Fruit fly (Drosophila melanogaster) whole organism, embryonic: ENCODE results near the gene egh.

Experiments used
- Abd-B ChIP-seq: fragments of 200-800 bp; sonication (Bioruptor generic); optimal IDR thresholded peaks from 2 replicates; lab custom pipeline; 2018; ENCODE audit warnings: missing biosample characterization, mild to moderate bottlenecking, missing genetic modification characterization, moderate library complexity
- Awh ChIP-seq: fragments of 200-800 bp; sonication (Bioruptor generic); IDR thresholded peaks from 2 replicates; pipeline ENCODE4, ENCODE4 v1.3.6; 2022; ENCODE audit warnings: missing biosample characterization, missing genetic modification characterization
- CG10654 ChIP-seq: fragments of 200-800 bp; sonication (Bioruptor generic); optimal IDR thresholded peaks from 2 replicates; lab custom pipeline; 2016; ENCODE audit warnings: missing biosample characterization, missing genetic modification characterization
- CG10959 ChIP-seq: fragments of 200-800 bp; sonication (Bioruptor generic); IDR thresholded peaks from 2 replicates; pipeline ENCODE4 v1.3.6; 2022; ENCODE audit warnings: missing biosample characterization, missing genetic modification characterization
- CG12236 ChIP-seq: fragments of 200-800 bp; sonication (Bioruptor generic); optimal IDR thresholded peaks from 2 replicates; lab custom pipeline; 2016; ENCODE audit warnings: missing biosample characterization, missing genetic modification characterization
- CG13894 ChIP-seq: fragments of 200-800 bp; sonication (Bioruptor generic); optimal IDR thresholded peaks from 3 replicates; lab custom pipeline; 2018; ENCODE audit warnings: missing biosample characterization, mild to moderate bottlenecking, missing genetic modification characterization, moderate library complexity
- CG15696 ChIP-seq: fragments of 200-800 bp; sonication (Bioruptor generic); optimal IDR thresholded peaks from 2 replicates; lab custom pipeline; 2019; ENCODE audit warnings: missing biosample characterization, mild to moderate bottlenecking, missing genetic modification characterization, moderate library complexity
- CG1602 ChIP-seq: fragments of 200-800 bp; sonication (Bioruptor generic); optimal IDR thresholded peaks from 3 replicates; lab custom pipeline; 2016; ENCODE audit warnings: missing biosample characterization, missing genetic modification characterization
- CG16779 ChIP-seq: fragments of 200-800 bp; sonication (Bioruptor generic); IDR thresholded peaks from 2 replicates; pipeline ENCODE4 v1.3.6; 2022; ENCODE audit warnings: missing biosample characterization, missing genetic modification characterization
- CG17186 ChIP-seq: fragments of 200-800 bp; sonication (Bioruptor generic); optimal IDR thresholded peaks from 3 replicates; lab custom pipeline; 2017; ENCODE audit warnings: missing biosample characterization, missing genetic modification reagents, missing genetic modification characterization
- CG18011 ChIP-seq: fragments of 200-800 bp; sonication (Bioruptor generic); optimal IDR thresholded peaks from 2 replicates; lab custom pipeline; 2017; ENCODE audit warnings: missing biosample characterization, missing genetic modification characterization, mild to moderate bottlenecking, moderate library complexity, missing genotype
- CG2129 ChIP-seq: fragments of 200-800 bp; sonication (Bioruptor generic); IDR thresholded peaks from 2 replicates; pipeline ENCODE4 v1.3.6; 2022; ENCODE audit warnings: missing biosample characterization, missing genetic modification characterization; ENCODE audit not compliant: partially characterized antibody
- CG2202 ChIP-seq: fragments of 200-800 bp; sonication (Bioruptor generic); optimal IDR thresholded peaks from 2 replicates; lab custom pipeline; 2018; ENCODE audit warnings: missing biosample characterization, mild to moderate bottlenecking, missing genetic modification characterization
- CG3407 ChIP-seq: fragments of 200-800 bp; sonication (Bioruptor generic); optimal IDR thresholded peaks from 2 replicates; lab custom pipeline; 2018; ENCODE audit warnings: missing biosample characterization, mild to moderate bottlenecking, missing genetic modification characterization
- CG43689 ChIP-seq: fragments of 200-800 bp; sonication (Bioruptor generic); IDR thresholded peaks from 2 replicates; pipeline ENCODE4 v1.3.6; 2022; ENCODE audit warnings: missing biosample characterization, missing genetic modification characterization
- CG7928 ChIP-seq: fragments of 200-800 bp; sonication (Bioruptor generic); optimal IDR thresholded peaks from 2 replicates; lab custom pipeline; 2017; ENCODE audit warnings: missing biosample characterization, mild to moderate bottlenecking, missing genetic modification characterization
- CTCF ChIP-seq: fragments of 200-800 bp; sonication (Bioruptor generic); optimal IDR thresholded peaks from 2 replicates; lab custom pipeline; 2017; ENCODE audit warnings: missing biosample characterization, mild to moderate bottlenecking, missing genetic modification characterization, moderate library complexity
- ERR ChIP-seq: fragments of 200-800 bp; sonication (Bioruptor generic); optimal IDR thresholded peaks from 2 replicates; lab custom pipeline; 2016; ENCODE audit warnings: missing biosample characterization, missing genetic modification characterization
- Ets97D ChIP-seq: fragments of 200-800 bp; sonication (Bioruptor generic); optimal IDR thresholded peaks from 3 replicates; lab custom pipeline; 2016; ENCODE audit warnings: missing biosample characterization, missing genetic modification characterization
- Gug ChIP-seq: fragments of 200-800 bp; sonication (Bioruptor generic); IDR thresholded peaks from 4 replicates; pipeline ENCODE4 v1.3.6; 2022; ENCODE audit warnings: missing biosample characterization, missing genetic modification characterization
- HLHmδ ChIP-seq: fragments of 200-800 bp; sonication (Bioruptor generic); optimal IDR thresholded peaks from 2 replicates; lab custom pipeline; 2018; ENCODE audit warnings: missing biosample characterization, mild to moderate bottlenecking, missing genetic modification characterization, moderate library complexity
- Hmr ChIP-seq: fragments of 200-800 bp; sonication (Bioruptor generic); optimal IDR thresholded peaks from 3 replicates; lab custom pipeline; 2017; ENCODE audit warnings: mild to moderate bottlenecking, missing biosample characterization, missing genetic modification reagents, missing genetic modification characterization
- Lim3 ChIP-seq: fragments of 200-800 bp; sonication (Bioruptor generic); IDR thresholded peaks from 2 replicates; pipeline ENCODE4 v1.3.6; 2022; ENCODE audit warnings: missing biosample characterization, missing genetic modification characterization
- Mad ChIP-seq: fragments of 200-800 bp; sonication (Bioruptor generic); optimal IDR thresholded peaks from 2 replicates; lab custom pipeline; 2016; ENCODE audit warnings: missing biosample characterization, missing genetic modification characterization
- Med ChIP-seq: fragments of 200-800 bp; sonication (Bioruptor generic); peaks from one replicate; lab custom pipeline; 2016; ENCODE audit warnings: missing biosample characterization, missing genetic modification characterization, mild to moderate bottlenecking, inconsistent platforms, moderate library complexity
- Mes4 ChIP-seq: fragments of 200-800 bp; sonication (Bioruptor generic); optimal IDR thresholded peaks from 2 replicates; lab custom pipeline; 2016; ENCODE audit warnings: missing biosample characterization, missing genetic modification characterization
- Myb ChIP-seq: fragments of 200-800 bp; sonication (Bioruptor generic); optimal IDR thresholded peaks from 2 replicates; lab custom pipeline; 2016; ENCODE audit warnings: missing biosample characterization, missing genetic modification characterization
- NfI ChIP-seq: fragments of 200-800 bp; sonication (Bioruptor generic); optimal IDR thresholded peaks from 3 replicates; lab custom pipeline; 2018; ENCODE audit warnings: missing biosample characterization, mild to moderate bottlenecking, missing genetic modification characterization, moderate library complexity
- Ravus ChIP-seq: fragments of 200-800 bp; sonication (Bioruptor generic); IDR thresholded peaks from 2 replicates; pipeline ENCODE4 v1.3.6; 2022; ENCODE audit warnings: missing biosample characterization, missing genetic modification characterization
- Usf ChIP-seq: fragments of 200-800 bp; sonication (Bioruptor generic); optimal IDR thresholded peaks from 2 replicates; lab custom pipeline; 2017; ENCODE audit warnings: missing genotype, missing biosample characterization, missing genetic modification characterization
- cas ChIP-seq: fragments of 200-800 bp; sonication (Bioruptor generic); IDR thresholded peaks from 2 replicates; pipeline ENCODE4 v1.3.6; 2022; ENCODE audit warnings: missing biosample characterization, missing genetic modification characterization
- croc ChIP-seq: fragments of 200-800 bp; sonication (Bioruptor generic); conservative IDR thresholded peaks from 3 replicates; pipeline ENCODE4 v1.3.6; 2022; ENCODE audit warnings: missing biosample characterization, missing genetic modification characterization
- dati ChIP-seq: fragments of 200-800 bp; sonication (Bioruptor generic); IDR thresholded peaks from 2 replicates; pipeline ENCODE4 v1.3.6; 2022; ENCODE audit warnings: missing biosample characterization, missing genetic modification characterization
- ken ChIP-seq: fragments of 200-800 bp; sonication (Bioruptor generic); IDR thresholded peaks from 3 replicates; pipeline ENCODE4 v1.3.6; 2022; ENCODE audit warnings: missing biosample characterization, missing genetic modification characterization
- lbe ChIP-seq: fragments of 200-800 bp; sonication (Bioruptor generic); optimal IDR thresholded peaks from 2 replicates; lab custom pipeline; 2016; ENCODE audit warnings: missing biosample characterization, mild to moderate bottlenecking, missing genetic modification characterization
- oc ChIP-seq: fragments of 200-800 bp; sonication (Bioruptor generic); optimal IDR thresholded peaks from 2 replicates; lab custom pipeline; 2018; ENCODE audit warnings: missing biosample characterization, mild to moderate bottlenecking, missing genetic modification characterization, moderate library complexity
- org-1 ChIP-seq: fragments of 200-800 bp; sonication (Bioruptor generic); optimal IDR thresholded peaks from 2 replicates; lab custom pipeline; 2017; ENCODE audit warnings: missing biosample characterization, missing genetic modification characterization
- pfk ChIP-seq: fragments of 200-800 bp; sonication (Bioruptor generic); optimal IDR thresholded peaks from 2 replicates; lab custom pipeline; 2018; ENCODE audit warnings: missing biosample characterization, mild to moderate bottlenecking, missing genetic modification characterization, moderate library complexity
- prd ChIP-seq, 3 experiments: fragments of >200 bp in 2 of 3; fragments of 200-800 bp in 1 of 3; sonication (Bioruptor generic) in 1 of 3; optimal IDR thresholded peaks in 2 of 3; IDR thresholded peaks in 1 of 3; 2 replicates in 2 of 3; 3 replicates in 1 of 3; pipeline versions ENCODE4 v1.3.6 to Lab custom; 2017 to 2022; ENCODE audit warnings: missing biosample characterization in 1 of 3, missing genetic modification characterization in 1 of 3
- ranshi ChIP-seq: fragments of 200-800 bp; sonication (Bioruptor generic); IDR thresholded peaks from 2 replicates; pipeline ENCODE4 v1.3.6; 2022; ENCODE audit warnings: missing biosample characterization, missing genetic modification characterization
- salm ChIP-seq: fragments of 200-800 bp; sonication (Bioruptor generic); optimal IDR thresholded peaks from 2 replicates; lab custom pipeline; 2018; ENCODE audit warnings: missing biosample characterization, mild to moderate bottlenecking, missing genetic modification characterization
- sisA ChIP-seq: fragments of 200-800 bp; sonication (Bioruptor generic); IDR thresholded peaks from 2 replicates; pipeline ENCODE4 v1.3.6; 2022; ENCODE audit warnings: missing biosample characterization, missing genetic modification characterization
- stc ChIP-seq: fragments of 200-800 bp; sonication (Bioruptor generic); IDR thresholded peaks from 2 replicates; pipeline ENCODE4 v1.3.6; 2022; ENCODE audit warnings: missing biosample characterization, missing genetic modification characterization
- stwl ChIP-seq: fragments of 200-800 bp; sonication (Bioruptor generic); optimal IDR thresholded peaks from 3 replicates; lab custom pipeline; 2018; ENCODE audit warnings: missing biosample characterization, mild to moderate bottlenecking, missing genetic modification characterization, moderate library complexity
- tio ChIP-seq: fragments of 200-800 bp; sonication (Bioruptor generic); optimal IDR thresholded peaks from 2 replicates; lab custom pipeline; 2017; ENCODE audit warnings: missing biosample characterization, missing genetic modification characterization, inconsistent platforms
- tll ChIP-seq, 2 experiments: fragments of 200-800 bp in 1 of 2; fragments of >200 bp in 1 of 2; sonication (Bioruptor generic) in 1 of 2; optimal IDR thresholded peaks; 2 replicates each; lab custom pipeline; 2017 to 2019; ENCODE audit warnings: missing biosample characterization in 2 of 2, missing genetic modification characterization in 2 of 2, mild to moderate bottlenecking in 1 of 2, moderate library complexity in 1 of 2
- tna ChIP-seq: fragments of 200-800 bp; sonication (Bioruptor generic); IDR thresholded peaks from 2 replicates; pipeline ENCODE4 v1.3.6; 2022; ENCODE audit warnings: missing biosample characterization, missing genetic modification characterization; ENCODE audit not compliant: partially characterized antibody
- zf30C ChIP-seq: fragments of 200-800 bp; sonication (Bioruptor generic); optimal IDR thresholded peaks from 3 replicates; lab custom pipeline; 2018; ENCODE audit warnings: missing biosample characterization, mild to moderate bottlenecking, missing genetic modification characterization
- zfh1 ChIP-seq: fragments of 200-800 bp; sonication (Bioruptor generic); IDR thresholded peaks from 3 replicates; pipeline ENCODE4 v1.3.6; 2022; ENCODE audit warnings: missing biosample characterization, missing genetic modification characterization

The egh gene

dm6 chrX:2581793-2582503, 6.4 kb upstream of the egh start (continued):
- TF ChIP-seq CG1602 (GFP tag; lab: Kevin White, UChicago) (peak; percentile 23), Awh (GFP tag; lab: Robert Waterston, UW) (peak; percentile 67), cas (GFP tag; lab: Robert Waterston, UW) (peak; percentile 62; the same call in 1 of the 2 replicates), Lim3 (GFP tag; lab: Robert Waterston, UW) (0 out of 2 replicates have a peak, but pooled peaks have one; percentile 18), CG15696 (tag; lab: Kevin White, UChicago) (no peak), HLHmδ (GFP tag; lab: Kevin White, UChicago) (no peak), stc (GFP tag; lab: Robert Waterston, UW) (peak; percentile 77), prd (optimal IDR thresholded peaks at IDR 0.05; lab: Kevin White, UChicago) (no peak), prd (GFP tag; IDR thresholded peaks at IDR 0.05; lab: Robert Waterston, UW) (peak; percentile 86), dati (GFP tag; lab: Robert Waterston, UW) (no peak), CG43689 (GFP tag; lab: Robert Waterston, UW) (no peak), CG2202 (no peak), ken (GFP tag; lab: Robert Waterston, UW) (peak; percentile 54; the same call in 1 of the 3 replicates), Mes4 (GFP tag; lab: Kevin White, UChicago) (peak; percentile 36), ranshi (GFP tag; lab: Robert Waterston, UW) (peak; percentile 80), stwl (tag; lab: Kevin White, UChicago) (no peak), Usf (GFP tag; lab: Kevin White, UChicago) (peak; percentile 1), Gug (GFP tag; lab: Robert Waterston, UW) (peak; percentile 83), Ets97D (peak; percentile 24), sisA (GFP tag; lab: Robert Waterston, UW) (peak; percentile 77), org-1 (peak; percentile 77), CG17186 (GFP tag; lab: Kevin White, UChicago) (no peak), tio (GFP tag; lab: Kevin White, UChicago) (peak; percentile 64), CG7928 (GFP tag; lab: Kevin White, UChicago) (peak; percentile 8), oc (peak; percentile 29), lbe (GFP tag; lab: Kevin White, UChicago) (no peak), Abd-B (GFP tag; lab: Kevin White, UChicago) (peak; percentile 50), croc (GFP tag; lab: Robert Waterston, UW) (no peak), Mad (GFP tag; lab: Kevin White, UChicago) (peak; percentile 46), Myb (GFP tag; lab: Kevin White, UChicago) (peak; percentile 69), CTCF (GFP tag; lab: Kevin White, UChicago) (no peak), pfk (no peak), CG16779 (GFP tag; lab: Robert Waterston, UW) (0 out of 2 replicates have a peak, but pooled peaks have one; percentile 26), CG12236 (GFP tag; lab: Kevin White, UChicago) (no peak), CG2129 (GFP tag; lab: Robert Waterston, UW) (no peak), CG10654 (peak; percentile 53), CG10959 (GFP tag; lab: Robert Waterston, UW) (no peak), ERR (GFP tag; lab: Kevin White, UChicago) (peak; percentile 60), tna (GFP tag; lab: Robert Waterston, UW) (no peak), Ravus (GFP tag; lab: Robert Waterston, UW) (peak; percentile 51), CG18011 (GFP tag; lab: Kevin White, UChicago) (peak; percentile 53), CG13894 (tag; lab: Kevin White, UChicago) (peak; percentile 60), Hmr (GFP tag; lab: Kevin White, UChicago) (peak; percentile 93), Med (GFP tag; lab: Kevin White, UChicago) (peak; percentile 97), salm (tag; lab: Kevin White, UChicago) (no peak), zfh1 (GFP tag; lab: Robert Waterston, UW) (peak; percentile 64), zf30C (peak; percentile 27), NfI (peak; percentile 74), CG3407 (no peak), tll (GFP tag; optimal IDR thresholded peaks at IDR 0.05; lab: Kevin White, UChicago) (no peak)
